Fruit fly (Drosophila melanogaster) whole organism, embryonic: ENCODE results near the gene CG12012.

Experiments used
- CG10209 ChIP-seq: fragments of 200-800 bp; sonication (Bioruptor generic); optimal IDR thresholded peaks from 3 replicates; lab custom pipeline; 2017; ENCODE audit warnings: missing biosample characterization, mild to moderate bottlenecking, missing genetic modification characterization, missing genetic modification reagents
- CG10462 ChIP-seq: fragments of 200-800 bp; sonication (Bioruptor generic); optimal IDR thresholded peaks from 2 replicates; lab custom pipeline; 2016; ENCODE audit warnings: missing biosample characterization, missing genetic modification characterization
- CG10565 ChIP-seq: fragments of 200-800 bp; sonication (Bioruptor generic); optimal IDR thresholded peaks from 3 replicates; lab custom pipeline; 2016; ENCODE audit warnings: missing biosample characterization, mild to moderate bottlenecking, missing genetic modification characterization
- CG11247 ChIP-seq: fragments of 200-800 bp; sonication (Bioruptor generic); IDR thresholded peaks from 2 replicates; pipeline ENCODE4 v1.3.6; 2022; ENCODE audit warnings: missing biosample characterization, missing genetic modification characterization
- CG11504 ChIP-seq: fragments of 200-800 bp; sonication (Bioruptor generic); optimal IDR thresholded peaks from 3 replicates; lab custom pipeline; 2019; ENCODE audit warnings: missing biosample characterization, mild to moderate bottlenecking, missing genetic modification characterization, moderate library complexity
- CG11560 ChIP-seq: fragments of 200-800 bp; sonication (Bioruptor generic); IDR thresholded peaks from 3 replicates; pipeline ENCODE4 v1.3.6; 2022; ENCODE audit warnings: missing biosample characterization, missing genetic modification characterization
- CG11723 ChIP-seq: fragments of 200-800 bp; sonication (Bioruptor generic); optimal IDR thresholded peaks from 2 replicates; lab custom pipeline; 2017; ENCODE audit warnings: missing biosample characterization, mild to moderate bottlenecking, missing genetic modification characterization
- CG12071 ChIP-seq: fragments of 200-800 bp; sonication (Bioruptor generic); optimal IDR thresholded peaks from 3 replicates; lab custom pipeline; 2018; ENCODE audit warnings: missing biosample characterization, mild to moderate bottlenecking, missing genetic modification characterization
- CG12744 ChIP-seq: fragments of 200-800 bp; sonication (Bioruptor generic); optimal IDR thresholded peaks from 2 replicates; lab custom pipeline; 2016; ENCODE audit warnings: missing biosample characterization, missing genetic modification characterization
- CG13123 ChIP-seq: fragments of 200-800 bp; sonication (Bioruptor generic); optimal IDR thresholded peaks from 2 replicates; lab custom pipeline; 2016; ENCODE audit warnings: missing biosample characterization, missing genetic modification characterization
- CG13894 ChIP-seq: fragments of 200-800 bp; sonication (Bioruptor generic); optimal IDR thresholded peaks from 3 replicates; lab custom pipeline; 2018; ENCODE audit warnings: missing biosample characterization, mild to moderate bottlenecking, missing genetic modification characterization, moderate library complexity
- CG14014 ChIP-seq: fragments of 200-800 bp; sonication (Bioruptor generic); IDR thresholded peaks from 2 replicates; pipeline ENCODE4 v1.3.6; 2022; ENCODE audit warnings: missing biosample characterization, missing genetic modification characterization
- CG14441 ChIP-seq: fragments of 200-800 bp; sonication (Bioruptor generic); IDR thresholded peaks from 2 replicates; pipeline ENCODE4 v1.3.6; 2022; ENCODE audit warnings: missing biosample characterization, missing genetic modification characterization
- CG14965 ChIP-seq: fragments of 200-800 bp; sonication (Bioruptor generic); optimal IDR thresholded peaks from 2 replicates; lab custom pipeline; 2016; ENCODE audit warnings: missing biosample characterization, missing genetic modification characterization, borderline replicate concordance
- CG15269 ChIP-seq: fragments of 200-800 bp; sonication (Bioruptor generic); optimal IDR thresholded peaks from 2 replicates; lab custom pipeline; 2018; ENCODE audit warnings: missing biosample characterization, mild to moderate bottlenecking, missing genetic modification characterization, moderate library complexity
- CG17328 ChIP-seq: fragments of 200-800 bp; sonication (Bioruptor generic); IDR thresholded peaks from 2 replicates; pipeline ENCODE4 v1.3.6; 2022; ENCODE audit warnings: missing biosample characterization, missing genetic modification characterization
- CG17361 ChIP-seq: fragments of 200-800 bp; sonication (Bioruptor generic); IDR thresholded peaks from 3 replicates; pipeline ENCODE4 v1.3.6; 2022; ENCODE audit warnings: missing biosample characterization, missing genetic modification characterization
- CG17568 ChIP-seq: fragments of 200-800 bp; sonication (Bioruptor generic); optimal IDR thresholded peaks from 2 replicates; lab custom pipeline; 2018; ENCODE audit warnings: missing biosample characterization, mild to moderate bottlenecking, missing genetic modification characterization, moderate library complexity
- CG17829 ChIP-seq: fragments of 200-800 bp; optimal IDR thresholded peaks from 2 replicates; lab custom pipeline; 2019; ENCODE audit warnings: missing biosample characterization, mild to moderate bottlenecking, missing genetic modification characterization, moderate library complexity
- CG2202 ChIP-seq: fragments of 200-800 bp; sonication (Bioruptor generic); optimal IDR thresholded peaks from 2 replicates; lab custom pipeline; 2018; ENCODE audit warnings: missing biosample characterization, mild to moderate bottlenecking, missing genetic modification characterization
- CG2678 ChIP-seq: fragments of 200-800 bp; sonication (Bioruptor generic); optimal IDR thresholded peaks from 3 replicates; lab custom pipeline; 2019; ENCODE audit warnings: missing biosample characterization, mild to moderate bottlenecking, missing genetic modification characterization, moderate library complexity
- CG3065 ChIP-seq: fragments of 200-800 bp; sonication (Bioruptor generic); optimal IDR thresholded peaks from 2 replicates; lab custom pipeline; 2016; ENCODE audit warnings: missing biosample characterization, missing genetic modification characterization
- CG33557 ChIP-seq: fragments of 200-800 bp; sonication (Bioruptor generic); optimal IDR thresholded peaks from 2 replicates; lab custom pipeline; 2019; ENCODE audit warnings: missing biosample characterization, mild to moderate bottlenecking, missing genetic modification characterization, moderate library complexity
- CG3995 ChIP-seq: fragments of 200-800 bp; sonication (Bioruptor generic); optimal IDR thresholded peaks from 3 replicates; lab custom pipeline; 2016; ENCODE audit warnings: missing biosample characterization, missing genetic modification characterization
- CG4328 ChIP-seq: fragments of 200-800 bp; sonication (Bioruptor generic); optimal IDR thresholded peaks from 3 replicates; lab custom pipeline; 2017; ENCODE audit warnings: missing biosample characterization, missing genetic modification reagents, missing genetic modification characterization
- CG4707 ChIP-seq: fragments of 200-800 bp; sonication (Bioruptor generic); optimal IDR thresholded peaks from 2 replicates; lab custom pipeline; 2018; ENCODE audit warnings: missing biosample characterization, mild to moderate bottlenecking, missing genetic modification characterization, moderate library complexity
- CG6791 ChIP-seq: fragments of 200-800 bp; sonication (Bioruptor generic); IDR thresholded peaks from 3 replicates; pipeline ENCODE4 v1.3.6; 2022; ENCODE audit warnings: missing biosample characterization, missing genetic modification characterization; ENCODE audit not compliant: partially characterized antibody
- CG7556 ChIP-seq: fragments of 200-800 bp; sonication (Bioruptor generic); optimal IDR thresholded peaks from 2 replicates; lab custom pipeline; 2017; ENCODE audit warnings: missing biosample characterization, mild to moderate bottlenecking, missing genetic modification characterization
- CG8281 ChIP-seq: fragments of 200-800 bp; sonication (Bioruptor generic); optimal IDR thresholded peaks from 2 replicates; lab custom pipeline; 2018; ENCODE audit warnings: missing biosample characterization, mild to moderate bottlenecking, missing genetic modification characterization, moderate library complexity
- CG9437 ChIP-seq: fragments of 200-800 bp; sonication (Bioruptor generic); optimal IDR thresholded peaks from 2 replicates; lab custom pipeline; 2018; ENCODE audit warnings: missing biosample characterization, mild to moderate bottlenecking, missing genetic modification characterization
- Hmx ChIP-seq: fragments of 200-800 bp; sonication (Bioruptor generic); optimal IDR thresholded peaks from 2 replicates; lab custom pipeline; 2016; ENCODE audit warnings: missing biosample characterization, missing genetic modification characterization
- Lim3 ChIP-seq: fragments of 200-800 bp; sonication (Bioruptor generic); IDR thresholded peaks from 2 replicates; pipeline ENCODE4 v1.3.6; 2022; ENCODE audit warnings: missing biosample characterization, missing genetic modification characterization
- Mad ChIP-seq: fragments of 200-800 bp; sonication (Bioruptor generic); optimal IDR thresholded peaks from 2 replicates; lab custom pipeline; 2016; ENCODE audit warnings: missing biosample characterization, missing genetic modification characterization
- Nf-YC ChIP-seq: fragments of 200-800 bp; optimal IDR thresholded peaks from 3 replicates; lab custom pipeline; 2019; ENCODE audit warnings: missing biosample characterization, mild to moderate bottlenecking, missing genetic modification characterization, moderate library complexity
- Side ChIP-seq: fragments of 200-800 bp; sonication (Bioruptor generic); optimal IDR thresholded peaks from 2 replicates; lab custom pipeline; 2016; ENCODE audit warnings: missing biosample characterization, missing genetic modification characterization
- Spps ChIP-seq: fragments of 200-800 bp; sonication (Bioruptor generic); optimal IDR thresholded peaks from 2 replicates; lab custom pipeline; 2018; ENCODE audit warnings: missing biosample characterization, mild to moderate bottlenecking, missing genetic modification characterization
- Sry-δ ChIP-seq: fragments of 200-800 bp; sonication (Bioruptor generic); optimal IDR thresholded peaks from 2 replicates; lab custom pipeline; 2016; ENCODE audit warnings: missing biosample characterization, missing genetic modification characterization
- Trl ChIP-seq, 3 experiments: fragments of >200 bp in 2 of 3; fragments of 200-800 bp in 1 of 3; sonication (Bioruptor generic) in 1 of 3; optimal IDR thresholded peaks; 2 replicates in 1 of 3; 3 replicates in 2 of 3; lab custom pipeline; 2016 to 2017; ENCODE audit warnings: missing biosample characterization in 1 of 3, missing genetic modification characterization in 1 of 3
- Usf ChIP-seq: fragments of 200-800 bp; sonication (Bioruptor generic); optimal IDR thresholded peaks from 2 replicates; lab custom pipeline; 2017; ENCODE audit warnings: missing genotype, missing biosample characterization, missing genetic modification characterization
- ab ChIP-seq: fragments of 200-800 bp; sonication (Bioruptor generic); optimal IDR thresholded peaks from 2 replicates; lab custom pipeline; 2016; ENCODE audit warnings: missing biosample characterization, missing genetic modification characterization
- aop ChIP-seq: fragments of 200-800 bp; sonication (Bioruptor generic); IDR thresholded peaks from 2 replicates; pipeline ENCODE4 v1.3.6; 2022; ENCODE audit warnings: missing biosample characterization, missing genetic modification characterization
- br ChIP-seq: fragments of >200 bp; optimal IDR thresholded peaks from 2 replicates; lab custom pipeline; 2017
- btn ChIP-seq: fragments of 200-800 bp; sonication (Bioruptor generic); optimal IDR thresholded peaks from 2 replicates; lab custom pipeline; 2016; ENCODE audit warnings: missing biosample characterization, missing genetic modification characterization
- eyg ChIP-seq: fragments of 200-800 bp; sonication (Bioruptor generic); optimal IDR thresholded peaks from 3 replicates; lab custom pipeline; 2016; ENCODE audit warnings: missing biosample characterization, missing genetic modification characterization
- hth ChIP-seq: fragments of >200 bp; optimal IDR thresholded peaks from 2 replicates; lab custom pipeline; 2017; ENCODE audit warnings: inconsistent platforms
- lbe ChIP-seq: fragments of 200-800 bp; sonication (Bioruptor generic); optimal IDR thresholded peaks from 2 replicates; lab custom pipeline; 2016; ENCODE audit warnings: missing biosample characterization, mild to moderate bottlenecking, missing genetic modification characterization
- mirr ChIP-seq: fragments of 200-800 bp; sonication (Bioruptor generic); optimal IDR thresholded peaks from 3 replicates; lab custom pipeline; 2018; ENCODE audit warnings: missing biosample characterization, mild to moderate bottlenecking, missing genetic modification characterization
- prd ChIP-seq, 3 experiments: fragments of >200 bp in 2 of 3; fragments of 200-800 bp in 1 of 3; sonication (Bioruptor generic) in 1 of 3; optimal IDR thresholded peaks in 2 of 3; IDR thresholded peaks in 1 of 3; 2 replicates in 2 of 3; 3 replicates in 1 of 3; pipeline versions ENCODE4 v1.3.6 to Lab custom; 2017 to 2022; ENCODE audit warnings: missing biosample characterization in 1 of 3, missing genetic modification characterization in 1 of 3
- ranshi ChIP-seq: fragments of 200-800 bp; sonication (Bioruptor generic); IDR thresholded peaks from 2 replicates; pipeline ENCODE4 v1.3.6; 2022; ENCODE audit warnings: missing biosample characterization, missing genetic modification characterization
- slp2 ChIP-seq: fragments of 200-800 bp; sonication (Bioruptor generic); optimal IDR thresholded peaks from 2 replicates; lab custom pipeline; 2016; ENCODE audit warnings: missing biosample characterization, missing genetic modification characterization
- zen ChIP-seq: fragments of 200-800 bp; sonication (Bioruptor generic); optimal IDR thresholded peaks from 3 replicates; lab custom pipeline; 2018; ENCODE audit warnings: missing biosample characterization, mild to moderate bottlenecking, missing genetic modification characterization, moderate library complexity

Gene CG12012

DNA sequence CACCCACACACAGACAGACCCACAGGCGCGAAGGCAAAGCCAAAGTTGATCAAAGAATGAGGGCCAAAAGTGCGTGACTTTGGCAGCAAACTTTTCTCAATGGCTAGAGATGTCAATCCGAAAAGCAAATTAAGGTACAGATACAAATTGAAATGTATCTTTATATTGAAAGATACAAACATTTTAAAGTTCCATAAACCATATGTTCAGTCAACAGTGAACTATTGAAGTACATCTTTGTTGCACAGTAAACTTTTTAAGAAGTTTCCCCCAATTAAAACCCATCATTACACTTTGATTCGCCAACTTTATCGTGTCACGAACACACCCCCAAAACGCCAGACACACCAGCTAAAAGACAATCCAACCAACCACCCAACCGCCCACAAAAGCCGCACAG, 35.1 kb downstream of the CG12012 start (continued):
- no peak for TF ChIP-seq Lim3 (GFP tag; lab: Robert Waterston, UW)
- no peak for TF ChIP-seq zen (tag; lab: Kevin White, UChicago)
- no peak for TF ChIP-seq CG6791 (GFP tag; lab: Robert Waterston, UW)
- TF ChIP-seq CG10462 (GFP tag; lab: Kevin White, UChicago), result no peak
- no peak for TF ChIP-seq btn (GFP tag; lab: Kevin White, UChicago)
- no peak for TF ChIP-seq slp2 (GFP tag; lab: Kevin White, UChicago)
- no peak for TF ChIP-seq Mad
- no peak for TF ChIP-seq CG10565 (GFP tag; lab: Kevin White, UChicago)
- no peak for TF ChIP-seq CG14441 (GFP tag; lab: Robert Waterston, UW)
- TF ChIP-seq Hmx (GFP tag; lab: Kevin White, UChicago), result no peak
- 0 out of 2 replicates have a peak, but pooled peaks have one; percentile 36 for TF ChIP-seq CG11247 (GFP tag; lab: Robert Waterston, UW)
- TF ChIP-seq CG17568 (GFP tag; lab: Kevin White, UChicago), result no peak
- 0 out of 3 replicates have a peak, but pooled peaks have one; percentile 10 for TF ChIP-seq CG17361
- no peak for TF ChIP-seq prd (optimal IDR thresholded peaks at IDR 0.05; lab: Kevin White, UChicago)
- no peak for TF ChIP-seq prd (GFP tag; IDR thresholded peaks at IDR 0.05; lab: Robert Waterston, UW)
- no peak for TF ChIP-seq CG3065 (GFP tag; lab: Kevin White, UChicago)
- TF ChIP-seq CG12071 (GFP tag; lab: Kevin White, UChicago), result no peak
- no peak for TF ChIP-seq aop (GFP tag; lab: Robert Waterston, UW)
- TF ChIP-seq CG7556 (GFP tag; lab: Kevin White, UChicago), result peak; percentile 59
- no peak for TF ChIP-seq CG13894 (tag; lab: Kevin White, UChicago)
- no peak for TF ChIP-seq Side (GFP tag; lab: Kevin White, UChicago)
- peak; percentile 28 for TF ChIP-seq CG11504 (tag; lab: Kevin White, UChicago)
- peak; percentile 16 for TF ChIP-seq Nf-YC
- no peak for TF ChIP-seq CG13123 (GFP tag; lab: Kevin White, UChicago)
- peak; percentile 35 for TF ChIP-seq CG15269 (tag; lab: Kevin White, UChicago)
- no peak for TF ChIP-seq CG9437 (GFP tag; lab: Kevin White, UChicago)
- no peak for TF ChIP-seq Spps
- TF ChIP-seq CG4328, result no peak
- TF ChIP-seq CG14014 (GFP tag; lab: Robert Waterston, UW), result no peak
- no peak for TF ChIP-seq CG33557 (GFP tag; lab: Kevin White, UChicago)
- no peak for TF ChIP-seq CG3995 (GFP tag; lab: Kevin White, UChicago)
- no peak for TF ChIP-seq ab (GFP tag; lab: Kevin White, UChicago)
- no peak for TF ChIP-seq Trl (optimal IDR thresholded peaks at IDR 0.05; lab: Kevin White, UChicago)
- TF ChIP-seq Trl (GFP tag; optimal IDR thresholded peaks at IDR 0.05; lab: Kevin White, UChicago), result peak; percentile 4
- TF ChIP-seq hth, result no peak
- TF ChIP-seq mirr (GFP tag; lab: Kevin White, UChicago), result no peak
- TF ChIP-seq CG17829 (tag; lab: Kevin White, UChicago), result peak; percentile 22
- TF ChIP-seq CG2202 (tag; lab: Kevin White, UChicago), result no peak
- TF ChIP-seq CG8281 (tag; lab: Kevin White, UChicago), result no peak
- TF ChIP-seq CG4707 (GFP tag; lab: Kevin White, UChicago), result no peak
- peak; percentile 64 for TF ChIP-seq CG2678 (tag; lab: Kevin White, UChicago)
- TF ChIP-seq CG14965, result no peak
- TF ChIP-seq Sry-δ (GFP tag; lab: Kevin White, UChicago), result peak; percentile 48
- TF ChIP-seq CG17328 (GFP tag; lab: Robert Waterston, UW), result no peak
- no peak for TF ChIP-seq CG11560 (tag; lab: Robert Waterston, UW)
- no peak for TF ChIP-seq lbe
- TF ChIP-seq CG11723 (GFP tag; lab: Kevin White, UChicago), result no peak
- no peak for TF ChIP-seq Usf (GFP tag; lab: Kevin White, UChicago)
- TF ChIP-seq br, result no peak
- no peak for TF ChIP-seq ranshi (GFP tag; lab: Robert Waterston, UW)
- TF ChIP-seq CG10209 (GFP tag; lab: Kevin White, UChicago), result peak; percentile 27
- TF ChIP-seq CG12744 (GFP tag; lab: Kevin White, UChicago), result no peak
- no peak for TF ChIP-seq eyg (GFP tag; lab: Kevin White, UChicago)
